Worm (Caenorhabditis elegans) whole organism, L4 larva: ENCODE measurements around the gene M153.3.

ENCODE experiments used
- F44E2.7 ChIP-seq: fragments of 200-800 bp; sonication (Bioruptor generic); IDR thresholded peaks from 2 replicates; pipeline ENCODE4 v2.1.2; 2022; ENCODE audit warnings: missing genetic modification characterization, missing compliant biosample characterization
- F49E8.2 ChIP-seq: sonication (generic microtip); optimal IDR thresholded peaks from 2 replicates; lab custom pipeline; 2016; ENCODE audit warnings: missing compliant biosample characterization, mild to moderate bottlenecking, missing genetic modification characterization, borderline replicate concordance
- Y48G9A.11 ChIP-seq: fragments of 200-800 bp; sonication (Bioruptor generic); IDR thresholded peaks from 2 replicates; pipeline ENCODE4 v1.3.6; 2022; ENCODE audit warnings: missing genetic modification reagents, missing genetic modification characterization, missing compliant biosample characterization
- aha-1 ChIP-seq: fragments of 150-350 bp; peaks from one replicate; lab custom pipeline; 2014; ENCODE audit warnings: missing biosample characterization, missing genetic modification characterization
- aly-2 ChIP-seq: sonication (generic microtip); optimal IDR thresholded peaks from 2 replicates; lab custom pipeline; 2018; ENCODE audit warnings: missing biosample characterization, missing genetic modification characterization
- ama-1 ChIP-seq: fragments of 150-350 bp; optimal IDR thresholded peaks from 2 replicates; lab custom pipeline; 2014; ENCODE audit warnings: inconsistent platforms, mixed read lengths
- ceh-20 ChIP-seq: fragments of 200-800 bp; sonication (Bioruptor generic); IDR thresholded peaks from 2 replicates; pipeline ENCODE4 v1.3.6; 2022; ENCODE audit warnings: missing genetic modification reagents, missing genetic modification characterization, missing compliant biosample characterization
- ces-1 ChIP-seq: fragments of 150-350 bp; sonication (generic microtip); optimal IDR thresholded peaks from 4 replicates; lab custom pipeline; 2014; ENCODE audit warnings: missing biosample characterization, missing genetic modification reagents, missing genetic modification characterization
- cey-2 ChIP-seq: sonication (generic microtip); optimal IDR thresholded peaks from 3 replicates; lab custom pipeline; 2017; ENCODE audit warnings: missing genetic modification characterization, mild to moderate bottlenecking, missing compliant biosample characterization, antibody characterized with exemption, borderline replicate concordance; ENCODE audit not compliant: insufficient read depth
- daf-12 ChIP-seq: fragments of 150-350 bp; optimal IDR thresholded peaks from 2 replicates; lab custom pipeline; 2014; ENCODE audit warnings: missing biosample characterization, missing genetic modification reagents, missing genetic modification characterization
- daf-16 ChIP-seq, 3 experiments: sonication (generic microtip); optimal IDR thresholded peaks; 2 replicates each; lab custom pipeline; 2016 to 2017; ENCODE audit warnings: missing genetic modification characterization in 3 of 3, missing genetic modification reagents in 3 of 3, mild to moderate bottlenecking in 2 of 3, missing compliant biosample characterization in 2 of 3, missing biosample characterization in 1 of 3, moderate library complexity in 1 of 3
- daf-19 ChIP-seq: fragments of 200-800 bp; sonication (Bioruptor generic); conservative IDR thresholded peaks from 2 replicates; pipeline ENCODE4 v1.3.6; 2022; ENCODE audit warnings: missing genetic modification characterization, missing compliant biosample characterization
- dmd-6 ChIP-seq: fragments of 200-800 bp; sonication (Bioruptor generic); IDR thresholded peaks from 2 replicates; pipeline ENCODE4 v1.3.6; 2022; ENCODE audit warnings: missing genetic modification reagents, missing genetic modification characterization, missing compliant biosample characterization
- fkh-10 ChIP-seq: fragments of 150-350 bp; optimal IDR thresholded peaks from 2 replicates; lab custom pipeline; 2014; ENCODE audit warnings: missing biosample characterization, missing genetic modification reagents, missing genetic modification characterization
- hlh-11 ChIP-seq: fragments of 200-800 bp; sonication (Bioruptor generic); optimal IDR thresholded peaks from 2 replicates; lab custom pipeline; 2018; ENCODE audit warnings: mild to moderate bottlenecking, missing genetic modification characterization, missing compliant biosample characterization
- hlh-30 ChIP-seq: sonication (generic microtip); optimal IDR thresholded peaks from 2 replicates; lab custom pipeline; 2017; ENCODE audit warnings: antibody characterized with exemption, mild to moderate bottlenecking, missing genetic modification characterization, missing compliant biosample characterization; ENCODE audit not compliant: insufficient read depth
- hmg-1.1 ChIP-seq: fragments of 200-800 bp; sonication (Bioruptor generic); IDR thresholded peaks from 2 replicates; pipeline ENCODE4 v1.3.6; 2022; ENCODE audit warnings: missing genetic modification reagents, missing genetic modification characterization, missing compliant biosample characterization
- lin-15B ChIP-seq: fragments of 150-350 bp; sonication (generic microtip); optimal IDR thresholded peaks from 3 replicates; lab custom pipeline; 2014; ENCODE audit warnings: missing biosample characterization, missing genetic modification characterization
- lin-38 ChIP-seq: fragments of 200-800 bp; sonication (Bioruptor generic); IDR thresholded peaks from 2 replicates; pipeline ENCODE4 v1.3.6; 2022; ENCODE audit warnings: missing genetic modification reagents, missing genetic modification characterization, missing compliant biosample characterization
- lsy-2 ChIP-seq, 2 experiments: fragments of 150-350 bp in 1 of 2; sonication (generic microtip) in 1 of 2; optimal IDR thresholded peaks; 2 replicates each; lab custom pipeline; 2014 to 2017; ENCODE audit warnings: missing biosample characterization in 2 of 2, missing genetic modification characterization in 2 of 2
- mdl-1 ChIP-seq, 2 experiments: fragments of 150-350 bp in 1 of 2; sonication (generic microtip) in 1 of 2; optimal IDR thresholded peaks; 2 replicates each; lab custom pipeline; 2014 to 2017; ENCODE audit warnings: missing biosample characterization in 2 of 2, missing genetic modification characterization in 2 of 2
- mep-1 ChIP-seq: fragments of 150-350 bp; sonication (generic microtip); optimal IDR thresholded peaks from 3 replicates; lab custom pipeline; 2014; ENCODE audit warnings: missing biosample characterization, missing genetic modification characterization
- mes-2 ChIP-seq: sonication (generic microtip); optimal IDR thresholded peaks from 2 replicates; lab custom pipeline; 2016; ENCODE audit warnings: missing genotype, mild to moderate bottlenecking, missing genetic modification characterization, missing compliant biosample characterization; ENCODE audit not compliant: poor library complexity, severe bottlenecking
- mxl-3 ChIP-seq: fragments of 200-800 bp; sonication (Bioruptor generic); optimal IDR thresholded peaks from 2 replicates; lab custom pipeline; 2018; ENCODE audit warnings: mild to moderate bottlenecking, missing genetic modification characterization, missing compliant biosample characterization
- nhr-11 ChIP-seq: fragments of 150-350 bp; optimal IDR thresholded peaks from 2 replicates; lab custom pipeline; 2014; ENCODE audit warnings: missing biosample characterization, missing genetic modification characterization
- nhr-28 ChIP-seq: fragments of 150-350 bp; optimal IDR thresholded peaks from 2 replicates; lab custom pipeline; 2014; ENCODE audit warnings: missing biosample characterization, missing genetic modification characterization
- nhr-48 ChIP-seq: sonication (generic microtip); optimal IDR thresholded peaks from 2 replicates; lab custom pipeline; 2016; ENCODE audit warnings: mild to moderate bottlenecking, missing genetic modification characterization, missing compliant biosample characterization
- nhr-6 ChIP-seq: fragments of 150-350 bp; optimal IDR thresholded peaks from 2 replicates; lab custom pipeline; 2014; ENCODE audit warnings: missing biosample characterization, missing genetic modification characterization
- saeg-2 ChIP-seq: fragments of 200-800 bp; sonication (Bioruptor generic); IDR thresholded peaks from 2 replicates; pipeline ENCODE4 v1.3.6; 2022; ENCODE audit warnings: missing genetic modification reagents, missing genetic modification characterization, missing compliant biosample characterization
- sdz-12 ChIP-seq: fragments of 200-800 bp; sonication (Bioruptor generic); optimal IDR thresholded peaks from 2 replicates; lab custom pipeline; 2018; ENCODE audit warnings: mild to moderate bottlenecking, missing genetic modification characterization, missing compliant biosample characterization
- snpc-1.2 ChIP-seq: fragments of 200-800 bp; sonication (Bioruptor generic); IDR thresholded peaks from 2 replicates; pipeline ENCODE4 v1.3.6; 2022; ENCODE audit warnings: missing genetic modification reagents, missing genetic modification characterization, missing compliant biosample characterization
- snpc-4 ChIP-seq: fragments of 150-350 bp; optimal IDR thresholded peaks from 2 replicates; lab custom pipeline; 2014; ENCODE audit warnings: missing biosample characterization, missing genetic modification characterization
- unc-62 ChIP-seq, 3 experiments: fragments of 150-350 bp in 1 of 3; sonication (generic microtip); optimal IDR thresholded peaks in 2 of 3; peaks in 1 of 3; 1 replicate in 1 of 3; 2 replicates in 2 of 3; lab custom pipeline; 2014 to 2017; ENCODE audit warnings: missing biosample characterization in 3 of 3, missing genetic modification characterization in 3 of 3, missing genetic modification reagents in 3 of 3, missing genotype in 1 of 3

Gene M153.3

ce11 chrX:12175667-12176278 is 33.1 kb downstream of the M153.3 start:
- TF ChIP-seq hlh-11 (tag; lab: Kevin White, UChicago) (peak; percentile 11), ces-1 (GFP tag; lab: Kevin White, UChicago) (no peak), mxl-3 (no peak), daf-16 (GFP tag; optimal IDR thresholded peaks at IDR 0.05; lab: Kevin White, UChicago) (peak in 1 of 2 experiments; percentile 4), daf-16 (tag; optimal IDR thresholded peaks at IDR 0.05; lab: Kevin White, UChicago) (no peak), ceh-20 (peak; percentile 27; the same call in 1 of the 2 replicates), aha-1 (peak; percentile 62), dmd-6 (peak; percentile 26; the same call in 1 of the 2 replicates), nhr-28 (tag; lab: Kevin White, UChicago) (peak; percentile 21), unc-62 (GFP tag; optimal IDR thresholded peaks at IDR 0.05 in 1 of 2; lab: Kevin White, UChicago) (peak in 1 of 2 experiments; percentile 16), unc-62 (tag; optimal IDR thresholded peaks at IDR 0.05; lab: Kevin White, UChicago) (no peak), lin-15B (no peak)

ce11 chrX:12176394-12176793 is 33.7 kb downstream of the M153.3 start:
- TF ChIP-seq cey-2 (no peak), nhr-48 (tag; lab: Kevin White, UChicago) (peak; percentile 47), hlh-30 (peak; percentile 65), hlh-11 (tag; lab: Kevin White, UChicago) (peak; percentile 67), lin-38 (no peak), saeg-2 (GFP tag; lab: Robert Waterston, UW) (no peak), F44E2.7 (GFP tag; lab: Robert Waterston, UW) (no peak), mxl-3 (peak; percentile 34), sdz-12 (no peak), snpc-4 (tag; lab: Kevin White, UChicago) (no peak), nhr-28 (tag; lab: Kevin White, UChicago) (peak; percentile 40), daf-19 (GFP tag; lab: Robert Waterston, UW) (0 out of 2 replicates have a peak, but pooled peaks have one; percentile 42), mdl-1 (tag; optimal IDR thresholded peaks at IDR 0.05; lab: Kevin White, UChicago) (peak in 1 of 2 experiments; percentile 5), fkh-10 (GFP tag; lab: Kevin White, UChicago) (no peak)

- TF ChIP-seq aha-1: peak; percentile 89
- TF ChIP-seq lsy-2 (tag; optimal IDR thresholded peaks at IDR 0.05; lab: Kevin White, UChicago): peak in 1 of 2 experiments; percentile 41
- TF ChIP-seq nhr-6 (tag; lab: Kevin White, UChicago): peak; percentile 42
- no peak for TF ChIP-seq snpc-1.2 (GFP tag; lab: Robert Waterston, UW)
- TF ChIP-seq mdl-1 (tag; optimal IDR thresholded peaks at IDR 0.05; lab: Kevin White, UChicago): no peak
- TF ChIP-seq hlh-11 (tag; lab: Kevin White, UChicago): peak; percentile 19
- TF ChIP-seq Y48G9A.11: no peak
- TF ChIP-seq mes-2: peak; percentile 30
- TF ChIP-seq nhr-11 (tag; lab: Kevin White, UChicago): no peak
Measured at ce11 chrX:12176873-12177293, 34.2 kb downstream of the M153.3 start.

- TF ChIP-seq hlh-30: peak; percentile 31
- no peak for TF ChIP-seq ceh-20
- TF ChIP-seq daf-12: no peak
- TF ChIP-seq aly-2 (tag; lab: Kevin White, UChicago): no peak
- peak; percentile 46 for TF ChIP-seq hmg-1.1
- peak; percentile 21 for TF ChIP-seq mep-1 (tag; lab: Kevin White, UChicago)
- peak; percentile 21 for TF ChIP-seq mes-2
- TF ChIP-seq F49E8.2 (tag; lab: Kevin White, UChicago): no peak
- no peak for TF ChIP-seq ama-1
- TF ChIP-seq mdl-1 (tag; optimal IDR thresholded peaks at IDR 0.05; lab: Kevin White, UChicago): peak in 1 of 2 experiments; percentile 12
- peak; percentile 85 for TF ChIP-seq aha-1
Measured at ce11 chrX:12177521-12177920, 34.9 kb downstream of the M153.3 start.
